Fruit fly (Drosophila melanogaster) whole organism, prepupa: ENCODE measurements around the gene CG10357.

ENCODE experiments used
- Blimp-1 ChIP-seq: fragments of 200-800 bp; sonication (Bioruptor generic); optimal IDR thresholded peaks from 3 replicates; lab custom pipeline; 2017; ENCODE audit warnings: missing biosample characterization, missing genetic modification characterization, mild to moderate bottlenecking, moderate library complexity, missing genetic modification reagents
- CG10631 ChIP-seq: fragments of 200-800 bp; sonication (Bioruptor generic); optimal IDR thresholded peaks from 2 replicates; lab custom pipeline; 2016; ENCODE audit warnings: missing biosample characterization, missing genetic modification characterization
- CG10669 ChIP-seq: fragments of 200-800 bp; sonication (Bioruptor generic); optimal IDR thresholded peaks from 3 replicates; lab custom pipeline; 2018; ENCODE audit warnings: missing biosample characterization, mild to moderate bottlenecking, missing genetic modification characterization, moderate library complexity
- CG11294 ChIP-seq: fragments of 200-800 bp; sonication (Bioruptor generic); IDR thresholded peaks from 2 replicates; pipeline ENCODE4 v1.3.6; 2022; ENCODE audit warnings: missing biosample characterization, missing genetic modification characterization
- CG11762 ChIP-seq: fragments of 200-800 bp; sonication (Bioruptor generic); optimal IDR thresholded peaks from 3 replicates; lab custom pipeline; 2016; ENCODE audit warnings: missing biosample characterization, missing genetic modification characterization; ENCODE audit not compliant: insufficient read depth
- CG11902 ChIP-seq: fragments of 200-800 bp; sonication (Bioruptor generic); optimal IDR thresholded peaks from 3 replicates; lab custom pipeline; 2016; ENCODE audit warnings: missing biosample characterization, missing genetic modification characterization
- CG15336 ChIP-seq: fragments of 200-800 bp; sonication (Bioruptor generic); IDR thresholded peaks from 2 replicates; pipeline ENCODE4 v1.3.6; 2022; ENCODE audit warnings: missing biosample characterization, missing genetic modification characterization
- CG1621 ChIP-seq: fragments of 200-800 bp; sonication (Bioruptor generic); optimal IDR thresholded peaks from 3 replicates; lab custom pipeline; 2018; ENCODE audit warnings: missing biosample characterization, mild to moderate bottlenecking, missing genetic modification characterization
- CG16779 ChIP-seq: fragments of 200-800 bp; sonication (Bioruptor generic); optimal IDR thresholded peaks from 3 replicates; lab custom pipeline; 2017; ENCODE audit warnings: missing biosample characterization, mild to moderate bottlenecking, missing genetic modification characterization
- CG3032 ChIP-seq: fragments of 200-800 bp; optimal IDR thresholded peaks from 2 replicates; lab custom pipeline; 2019; ENCODE audit warnings: missing biosample characterization, mild to moderate bottlenecking, missing genetic modification characterization, moderate library complexity
- CG31627 ChIP-seq: fragments of 200-800 bp; sonication (Bioruptor generic); optimal IDR thresholded peaks from 3 replicates; lab custom pipeline; 2016; ENCODE audit warnings: missing biosample characterization, missing genetic modification characterization
- CG32006 ChIP-seq: fragments of 200-800 bp; sonication (Bioruptor generic); optimal IDR thresholded peaks from 3 replicates; lab custom pipeline; 2017; ENCODE audit warnings: missing biosample characterization, mild to moderate bottlenecking, missing genetic modification characterization
- CG4318 ChIP-seq: fragments of 200-800 bp; sonication (Bioruptor generic); optimal IDR thresholded peaks from 3 replicates; lab custom pipeline; 2017; ENCODE audit warnings: missing biosample characterization, mild to moderate bottlenecking, missing genetic modification characterization
- CG6163 ChIP-seq: fragments of 200-800 bp; sonication (Bioruptor generic); IDR thresholded peaks from 3 replicates; pipeline ENCODE4 v1.3.6; 2022; ENCODE audit warnings: missing biosample characterization, missing genetic modification characterization
- CG6276 ChIP-seq: fragments of 200-800 bp; sonication (Bioruptor generic); optimal IDR thresholded peaks from 2 replicates; lab custom pipeline; 2017; ENCODE audit warnings: missing biosample characterization, mild to moderate bottlenecking, missing genetic modification characterization
- CG6808 ChIP-seq: fragments of 200-800 bp; sonication (Bioruptor generic); optimal IDR thresholded peaks from 3 replicates; lab custom pipeline; 2017; ENCODE audit warnings: missing biosample characterization, missing genetic modification characterization, mild to moderate bottlenecking, moderate library complexity, missing genetic modification reagents
- CG6854 ChIP-seq: fragments of 200-800 bp; sonication (Bioruptor generic); optimal IDR thresholded peaks from 2 replicates; lab custom pipeline; 2017; ENCODE audit warnings: missing biosample characterization, mild to moderate bottlenecking, missing genetic modification characterization
- CG7368 ChIP-seq: fragments of 200-800 bp; sonication (Bioruptor generic); optimal IDR thresholded peaks from 3 replicates; lab custom pipeline; 2016; ENCODE audit warnings: missing biosample characterization, missing genetic modification characterization
- CG8119 ChIP-seq: fragments of 200-800 bp; sonication (Bioruptor generic); IDR thresholded peaks from 3 replicates; pipeline ENCODE4 v1.3.6; 2022; ENCODE audit warnings: missing biosample characterization, missing genetic modification characterization
- CG8319 ChIP-seq: fragments of 200-800 bp; sonication (Bioruptor generic); optimal IDR thresholded peaks from 3 replicates; lab custom pipeline; 2016; ENCODE audit warnings: missing biosample characterization, missing genetic modification characterization
- CG9139 ChIP-seq: fragments of 200-800 bp; sonication (Bioruptor generic); optimal IDR thresholded peaks from 3 replicates; lab custom pipeline; 2017; ENCODE audit warnings: missing biosample characterization, mild to moderate bottlenecking, missing genetic modification characterization
- Eip75B ChIP-seq: fragments of 200-800 bp; sonication (Bioruptor generic); optimal IDR thresholded peaks from 3 replicates; lab custom pipeline; 2016; ENCODE audit warnings: missing biosample characterization, missing genetic modification characterization
- Eip78C ChIP-seq: fragments of 200-800 bp; sonication (Bioruptor generic); peaks from one replicate; lab custom pipeline; 2016; ENCODE audit warnings: missing biosample characterization, missing genetic modification characterization
- Eip93F ChIP-seq: fragments of 200-800 bp; sonication (Bioruptor generic); optimal IDR thresholded peaks from 2 replicates; lab custom pipeline; 2016; ENCODE audit warnings: missing biosample characterization, mild to moderate bottlenecking, missing genetic modification characterization
- Ets21C ChIP-seq: fragments of 200-800 bp; sonication (Bioruptor generic); optimal IDR thresholded peaks from 3 replicates; lab custom pipeline; 2016; ENCODE audit warnings: missing biosample characterization, missing genetic modification characterization
- Ets96B ChIP-seq: fragments of 200-800 bp; optimal IDR thresholded peaks from 2 replicates; lab custom pipeline; 2019; ENCODE audit warnings: missing biosample characterization, mild to moderate bottlenecking, missing genetic modification characterization, moderate library complexity
- Gug ChIP-seq: fragments of 200-800 bp; sonication (Bioruptor generic); IDR thresholded peaks from 2 replicates; pipeline ENCODE4 v1.3.6; 2022; ENCODE audit warnings: missing biosample characterization, missing genetic modification characterization
- Hr39 ChIP-seq: fragments of 200-800 bp; sonication (Bioruptor generic); optimal IDR thresholded peaks from 2 replicates; lab custom pipeline; 2016; ENCODE audit warnings: missing biosample characterization, missing genetic modification characterization
- Hr4 ChIP-seq: fragments of 200-800 bp; sonication (Bioruptor generic); optimal IDR thresholded peaks from 3 replicates; lab custom pipeline; 2016; ENCODE audit warnings: missing biosample characterization, missing genetic modification characterization
- Lpt ChIP-seq: fragments of 200-800 bp; sonication (Bioruptor generic); optimal IDR thresholded peaks from 3 replicates; lab custom pipeline; 2016; ENCODE audit warnings: missing biosample characterization, missing genetic modification characterization
- Met ChIP-seq: fragments of 200-800 bp; sonication (Bioruptor generic); optimal IDR thresholded peaks from 3 replicates; lab custom pipeline; 2016; ENCODE audit warnings: missing biosample characterization, missing genetic modification characterization
- OdsH ChIP-seq: fragments of 200-800 bp; sonication (Bioruptor generic); optimal IDR thresholded peaks from 3 replicates; lab custom pipeline; 2016; ENCODE audit warnings: missing biosample characterization, missing genetic modification characterization
- Sox102F ChIP-seq: fragments of 200-800 bp; sonication (Bioruptor generic); optimal IDR thresholded peaks from 2 replicates; lab custom pipeline; 2016; ENCODE audit warnings: missing biosample characterization, mild to moderate bottlenecking, missing genetic modification characterization
- Sox14 ChIP-seq: fragments of 200-800 bp; sonication (Bioruptor generic); optimal IDR thresholded peaks from 3 replicates; lab custom pipeline; 2016; ENCODE audit warnings: missing biosample characterization, missing genetic modification characterization
- Sox15 ChIP-seq: fragments of 200-800 bp; sonication (Bioruptor generic); optimal IDR thresholded peaks from 3 replicates; lab custom pipeline; 2016; ENCODE audit warnings: missing biosample characterization, missing genetic modification characterization
- cyc ChIP-seq: fragments of 200-800 bp; sonication (Bioruptor generic); optimal IDR thresholded peaks from 3 replicates; lab custom pipeline; 2016; ENCODE audit warnings: missing biosample characterization, missing genetic modification characterization
- dac ChIP-seq: fragments of 200-800 bp; sonication (Bioruptor generic); optimal IDR thresholded peaks from 2 replicates; lab custom pipeline; 2017; ENCODE audit warnings: missing biosample characterization, mild to moderate bottlenecking, missing genetic modification characterization
- dsx ChIP-seq: fragments of 200-800 bp; optimal IDR thresholded peaks from 3 replicates; lab custom pipeline; 2019; ENCODE audit warnings: missing biosample characterization, mild to moderate bottlenecking, missing genetic modification characterization, moderate library complexity; ENCODE audit not compliant: poor library complexity, severe bottlenecking
- eg ChIP-seq: fragments of 200-800 bp; sonication (Bioruptor generic); IDR thresholded peaks from 3 replicates; pipeline ENCODE4 v1.3.6; 2022; ENCODE audit warnings: missing biosample characterization, missing genetic modification characterization
- esn ChIP-seq: fragments of 200-800 bp; sonication (Bioruptor generic); optimal IDR thresholded peaks from 2 replicates; lab custom pipeline; 2016; ENCODE audit warnings: missing biosample characterization, mild to moderate bottlenecking, missing genetic modification characterization, moderate library complexity
- fd59A ChIP-seq: fragments of 200-800 bp; sonication (Bioruptor generic); optimal IDR thresholded peaks from 2 replicates; lab custom pipeline; 2017; ENCODE audit warnings: missing biosample characterization, mild to moderate bottlenecking, missing genetic modification characterization, missing genetic modification reagents
- lz ChIP-seq: fragments of 200-800 bp; sonication (Bioruptor generic); optimal IDR thresholded peaks from 3 replicates; lab custom pipeline; 2016; ENCODE audit warnings: missing biosample characterization, missing genetic modification characterization
- ss ChIP-seq, 2 experiments: fragments of 200-800 bp; sonication (Bioruptor generic); optimal IDR thresholded peaks; 2 replicates in 1 of 2; 3 replicates in 1 of 2; lab custom pipeline; 2017 to 2018; ENCODE audit warnings: mild to moderate bottlenecking in 2 of 2, missing biosample characterization in 2 of 2, missing genetic modification characterization in 2 of 2, moderate library complexity in 1 of 2
- svp ChIP-seq: fragments of 200-800 bp; sonication (Bioruptor generic); peaks from one replicate; lab custom pipeline; 2016; ENCODE audit warnings: missing biosample characterization, missing genetic modification characterization
- topi ChIP-seq: fragments of 200-800 bp; sonication (Bioruptor generic); optimal IDR thresholded peaks from 3 replicates; lab custom pipeline; 2016; ENCODE audit warnings: missing biosample characterization, missing genetic modification characterization
- vri ChIP-seq: fragments of 200-800 bp; sonication (Bioruptor generic); optimal IDR thresholded peaks from 3 replicates; lab custom pipeline; 2016; ENCODE audit warnings: missing biosample characterization, mild to moderate bottlenecking, missing genetic modification characterization

The CG10357 gene

dm6 chr3L:3634107-3634737 is 19.0 kb downstream of the CG10357 start (continued):
- TF ChIP-seq CG11902 (GFP tag; lab: Kevin White, UChicago) (no peak), lz (peak; percentile 13), topi (peak; percentile 45), ss (GFP tag; optimal IDR thresholded peaks at IDR 0.05; lab: Kevin White, UChicago) (peak; percentile 49 to 65), dsx (GFP tag; lab: Kevin White, UChicago) (peak; percentile 79), Hr39 (GFP tag; lab: Kevin White, UChicago) (no peak), Blimp-1 (peak; percentile 71), CG7368 (peak; percentile 26), Ets96B (tag; lab: Kevin White, UChicago) (peak; percentile 80), CG16779 (peak; percentile 62), cyc (GFP tag; lab: Kevin White, UChicago) (peak; percentile 7), Eip93F (no peak), CG6854 (GFP tag; lab: Kevin White, UChicago) (peak; percentile 14), Sox102F (peak; percentile 45), svp (GFP tag; lab: Kevin White, UChicago) (peak; percentile 71), CG31627 (GFP tag; lab: Kevin White, UChicago) (no peak), Hr4 (GFP tag; lab: Kevin White, UChicago) (peak; percentile 55), CG3032 (tag; lab: Kevin White, UChicago) (peak; percentile 73)
- TF ChIP-seq, all 60 proteins: peak for 49

- TF ChIP-seq CG15336 (GFP tag; lab: Robert Waterston, UW) (no peak), CG32006 (GFP tag; lab: Kevin White, UChicago) (peak; percentile 28), Sox14 (peak; percentile 29), CG11294 (GFP tag; lab: Robert Waterston, UW) (no peak), CG6808 (GFP tag; lab: Kevin White, UChicago) (no peak), topi (peak; percentile 42), CG8319 (no peak), Gug (GFP tag; lab: Robert Waterston, UW) (no peak), Hr4 (GFP tag; lab: Kevin White, UChicago) (peak; percentile 32), Eip75B (GFP tag; lab: Kevin White, UChicago) (peak; percentile 25), ss (GFP tag; optimal IDR thresholded peaks at IDR 0.05; lab: Kevin White, UChicago) (peak in 1 of 2 experiments; percentile 39), Lpt (GFP tag; lab: Kevin White, UChicago) (no peak), Eip93F (no peak), CG31627 (GFP tag; lab: Kevin White, UChicago) (peak; percentile 45), dac (GFP tag; lab: Kevin White, UChicago) (no peak), Hr39 (GFP tag; lab: Kevin White, UChicago) (peak; percentile 43), dsx (GFP tag; lab: Kevin White, UChicago) (no peak), Sox15 (peak; percentile 1), cyc (GFP tag; lab: Kevin White, UChicago) (no peak), Blimp-1 (no peak), lz (peak; percentile 25), CG10669 (GFP tag; lab: Kevin White, UChicago) (no peak), CG9139 (GFP tag; lab: Kevin White, UChicago) (no peak), Met (GFP tag; lab: Kevin White, UChicago) (peak; percentile 52), vri (no peak), CG10631 (peak; percentile 60), CG6276 (GFP tag; lab: Kevin White, UChicago) (no peak), CG11762 (GFP tag; lab: Kevin White, UChicago) (no peak), CG11902 (GFP tag; lab: Kevin White, UChicago) (no peak), CG4318 (no peak), CG6854 (GFP tag; lab: Kevin White, UChicago) (no peak), OdsH (GFP tag; lab: Kevin White, UChicago) (peak; percentile 53), Eip78C (peak; percentile 86), CG3032 (tag; lab: Kevin White, UChicago) (no peak), Ets21C (GFP tag; lab: Kevin White, UChicago) (peak; percentile 2), CG6163 (GFP tag; lab: Robert Waterston, UW) (peak; percentile 41; the same call in 2 of the 3 replicates), eg (GFP tag; lab: Robert Waterston, UW) (no peak), CG1621 (tag; lab: Kevin White, UChicago) (no peak), CG8119 (GFP tag; lab: Robert Waterston, UW) (no peak), fd59A (GFP tag; lab: Kevin White, UChicago) (no peak), esn (GFP tag; lab: Kevin White, UChicago) (peak; percentile 52)
Measured at dm6 chr3L:3638587-3639312, 23.6 kb downstream of the CG10357 start.
